Fruit fly (Drosophila melanogaster): Measurements from ENCODE around the gene CG32815.

Gene CG32815

DNA sequence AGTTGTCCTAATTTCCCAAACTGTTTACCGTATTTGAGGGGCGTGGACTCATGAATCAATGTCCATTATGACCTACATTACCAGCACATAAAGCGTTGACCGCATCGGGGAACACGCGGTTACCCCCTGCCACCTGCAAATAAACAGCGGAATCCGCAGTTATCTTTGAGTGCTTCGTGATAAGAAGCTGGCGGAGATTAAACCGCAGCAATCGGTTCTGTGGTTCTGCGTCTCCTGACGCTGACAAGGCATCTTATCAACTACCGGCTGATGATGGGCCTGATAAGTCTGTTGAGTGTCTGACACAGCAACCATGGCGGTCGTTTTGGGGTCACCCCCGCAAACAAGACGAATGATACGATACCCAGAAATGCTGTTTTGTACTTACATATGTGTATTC lies 13.9 kb downstream of the CG32815 start (continued):
- TF ChIP-seq CG12391 (tag; optimal IDR thresholded peaks at IDR 0.05), result no peak
- TF ChIP-seq CG4282 (GFP tag; optimal IDR thresholded peaks at IDR 0.05), result no peak

DNA sequence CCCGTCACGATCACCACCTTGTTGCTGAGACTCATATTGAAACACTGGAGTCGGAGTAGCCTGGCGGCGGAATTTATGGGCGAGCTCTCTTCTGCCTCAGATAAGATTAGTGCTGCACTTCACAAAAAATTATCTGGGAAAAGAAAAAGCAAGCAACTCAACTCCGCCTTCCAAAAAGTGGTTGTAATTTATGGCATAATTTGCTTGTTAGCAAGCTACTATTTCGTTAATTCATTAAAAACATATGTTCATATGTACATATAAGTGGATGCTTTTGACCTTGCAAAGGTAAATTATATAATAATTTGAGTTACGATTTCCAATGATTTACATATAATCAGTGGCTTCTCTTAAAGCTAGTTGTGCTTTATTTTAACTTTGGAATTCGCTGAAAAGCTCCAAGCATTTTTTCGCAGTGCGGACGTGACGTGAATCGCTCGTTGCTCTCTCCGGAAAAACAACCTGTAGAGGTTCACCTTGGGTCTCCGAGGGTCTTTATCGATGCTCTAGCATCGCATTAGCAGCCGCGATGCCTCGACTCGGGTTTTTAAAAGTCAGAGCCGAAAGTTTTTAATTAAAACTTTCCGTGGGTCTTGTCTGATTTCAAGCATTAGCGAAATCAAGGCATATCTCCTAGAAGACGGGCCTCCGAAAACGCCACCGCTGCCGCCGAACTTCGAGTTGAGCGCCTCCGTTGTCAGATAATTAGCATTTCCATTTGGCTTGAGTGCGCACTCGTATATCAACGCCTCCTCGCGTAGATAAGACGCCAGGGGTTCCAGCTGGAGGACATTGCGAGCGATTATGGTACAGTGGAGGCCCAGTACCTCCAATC lies 15.4 kb downstream of the CG32815 start, which contains the start of gene CG3699:
Gene CG3699, minus strand, starts transcription at position 51 of the 835 bp plus-strand sequence.
- TF ChIP-seq CG15269 (tag; optimal IDR thresholded peaks at IDR 0.05) (peak; percentile 67), Hsf (GFP tag; optimal IDR thresholded peaks at IDR 0.05) (peak; percentile 30), PHDP (tag; optimal IDR thresholded peaks at IDR 0.05) (peak; percentile 50), CG7556 (GFP tag; optimal IDR thresholded peaks at IDR 0.05) (peak; percentile 43), CG14014 (GFP tag; IDR thresholded peaks at IDR 0.05) (peak; percentile 46; the same call in 1 of the 2 replicates), CG10959 (GFP tag; IDR thresholded peaks at IDR 0.05) (no peak), trem (tag; optimal IDR thresholded peaks at IDR 0.05) (no peak), CG4617 (GFP tag; optimal IDR thresholded peaks at IDR 0.05; ENCODE audit: borderline replicate concordance) (no peak), Ets97D (GFP tag; optimal IDR thresholded peaks at IDR 0.05) (no peak), CoRest (tag; optimal IDR thresholded peaks at IDR 0.05) (peak; percentile 69), ranshi (GFP tag; IDR thresholded peaks at IDR 0.05) (no peak), eve (GFP tag; optimal IDR thresholded peaks at IDR 0.05) (no peak), CG8765 (GFP tag; IDR thresholded peaks at IDR 0.05) (no peak), cas (GFP tag; IDR thresholded peaks at IDR 0.05) (no peak), CG4424 (GFP tag; optimal IDR thresholded peaks at IDR 0.05) (peak; percentile 38), toy (GFP tag; IDR thresholded peaks at IDR 0.05) (no peak), Mad (GFP tag; optimal IDR thresholded peaks at IDR 0.05) (peak; percentile 24), CG14710 (tag; optimal IDR thresholded peaks at IDR 0.05) (no peak), CG9932 (GFP tag; IDR thresholded peaks at IDR 0.05) (no peak), tgo (GFP tag; IDR thresholded peaks at IDR 0.05) (0 out of 3 replicates have a peak, but pooled peaks have one; percentile 21), sob (GFP tag; IDR thresholded peaks at IDR 0.05) (no peak), HHEX (GFP tag; optimal IDR thresholded peaks at IDR 0.05) (peak; percentile 25), ken (GFP tag; IDR thresholded peaks at IDR 0.05) (no peak), lmd (GFP tag; IDR thresholded peaks at IDR 0.05) (peak; percentile 32; the same call in 1 of the 2 replicates), NFAT (GFP tag; IDR thresholded peaks at IDR 0.05) (no peak), MBD-R2 (GFP tag; IDR thresholded peaks at IDR 0.05) (no peak), CkIIα-i1 (GFP tag; IDR thresholded peaks at IDR 0.05) (no peak), Med (GFP tag) (peak; percentile 68), zfh2 (GFP tag; optimal IDR thresholded peaks at IDR 0.05) (peak; percentile 47), dmrt99B (tag; optimal IDR thresholded peaks at IDR 0.05) (peak; percentile 45), yki (optimal IDR thresholded peaks at IDR 0.05) (no peak), emc (GFP tag; optimal IDR thresholded peaks at IDR 0.05) (no peak), CG8924 (tag; optimal IDR thresholded peaks at IDR 0.05) (peak; percentile 51), pros (GFP tag; optimal IDR thresholded peaks at IDR 0.05) (no peak), E2f2 (GFP tag; IDR thresholded peaks at IDR 0.05) (no peak), CG17385 (GFP tag; optimal IDR thresholded peaks at IDR 0.05) (peak; percentile 43), Sin3A (optimal IDR thresholded peaks at IDR 0.05) (no peak), CG11456 (GFP tag; IDR thresholded peaks at IDR 0.05) (no peak), Dek (tag; optimal IDR thresholded peaks at IDR 0.05) (peak; percentile 7), Hmr (GFP tag; optimal IDR thresholded peaks at IDR 0.05) (peak; percentile 56), Dad (GFP tag; optimal IDR thresholded peaks at IDR 0.05) (no peak), Scr (GFP tag; IDR thresholded peaks at IDR 0.05; ENCODE audit: partially characterized antibody) (no peak), Blimp-1 (GFP tag; optimal IDR thresholded peaks at IDR 0.05) (peak; percentile 26), BtbVII (GFP tag; optimal IDR thresholded peaks at IDR 0.05) (peak; percentile 56), CG3065 (GFP tag; optimal IDR thresholded peaks at IDR 0.05) (no peak), al (GFP tag; IDR thresholded peaks at IDR 0.05) (peak; percentile 32; the same call in 1 of the 2 replicates), gcm (GFP tag; optimal IDR thresholded peaks at IDR 0.05) (no peak)
